Fruit fly (Drosophila melanogaster): ENCODE measurements around the gene CG43329.

dm6 chr3L:22501300-22501699, 3.7 kb downstream of the CG43329 start, which contains the start of gene CG43312:
- TF ChIP-seq EcR (GFP tag; optimal IDR thresholded peaks at IDR 0.05) (no peak), psq (optimal IDR thresholded peaks at IDR 0.05) (no peak), CG8478 (optimal IDR thresholded peaks at IDR 0.05) (no peak), Dll (optimal IDR thresholded peaks at IDR 0.05) (no peak), usp (GFP tag; optimal IDR thresholded peaks at IDR 0.05) (no peak)
